Fruit fly (Drosophila melanogaster) whole organism: ENCODE data around the gene CG13083.

ENCODE experiments used
- CG8478 ChIP-seq: fragments of >200 bp; optimal IDR thresholded peaks from 2 replicates; lab custom pipeline; 2018; ENCODE audit warnings: inconsistent platforms
- EcR ChIP-seq, 2 experiments: fragments of >200 bp; optimal IDR thresholded peaks; 2 replicates each; lab custom pipeline; 2017; ENCODE audit warnings: missing biosample characterization in 2 of 2, missing genetic modification characterization in 2 of 2, missing genetic modification reagents in 2 of 2
- pan ChIP-seq: fragments of >200 bp; optimal IDR thresholded peaks from 2 replicates; lab custom pipeline; 2017
- psq ChIP-seq: fragments of >200 bp; optimal IDR thresholded peaks from 2 replicates; lab custom pipeline; 2017
- usp ChIP-seq: fragments of >200 bp; optimal IDR thresholded peaks from 2 replicates; lab custom pipeline; 2017; ENCODE audit warnings: missing biosample characterization, missing genetic modification characterization, mixed read lengths

- no peak for TF ChIP-seq usp (GFP tag; lab: Kevin White, UChicago)
- TF ChIP-seq CG8478 (lab: Kevin White, UChicago): no peak
- no peak for TF ChIP-seq EcR (GFP tag; optimal IDR thresholded peaks at IDR 0.05; lab: Kevin White, UChicago)
- TF ChIP-seq pan (lab: Kevin White, UChicago): no peak
- TF ChIP-seq psq (lab: Kevin White, UChicago): no peak
Observed at dm6 chr2L:19472256-19472655, 15.0 kb upstream of the CG13083 start.
